Fruit fly (Drosophila melanogaster): Measurements from ENCODE around the gene NSD.

Gene NSD

DNA sequence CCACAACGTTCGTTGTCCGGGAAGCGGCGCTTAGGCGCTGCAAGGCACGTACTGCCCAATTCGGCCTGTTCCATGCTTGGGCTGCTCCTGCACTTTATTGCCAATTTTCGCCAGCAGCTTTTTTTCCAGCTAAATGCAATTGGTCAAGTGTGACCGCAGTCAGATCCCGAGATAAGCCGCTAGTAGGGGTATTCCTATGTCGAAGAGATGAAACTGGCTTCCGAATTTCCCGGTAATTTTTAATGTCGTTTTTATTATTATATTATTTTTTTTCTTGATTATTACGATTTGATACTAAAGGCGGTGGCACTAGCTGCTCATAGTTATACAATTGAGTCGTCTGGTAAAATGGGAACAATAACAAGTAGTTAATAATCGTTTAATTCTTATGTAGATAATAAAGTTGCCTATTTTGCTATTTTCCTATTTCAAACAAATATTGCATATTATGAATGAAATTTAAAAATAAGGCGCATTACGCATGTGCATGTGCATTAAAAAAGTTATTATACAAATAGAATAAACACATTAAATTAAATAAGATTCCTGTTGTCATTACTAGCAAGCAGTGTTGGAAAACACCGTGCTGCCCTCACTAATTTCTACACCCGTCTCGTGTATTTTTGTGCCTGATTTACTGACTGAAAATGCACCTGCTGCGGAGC, 21.2 kb downstream of the NSD start, which contains the start of the genes CG5003 and mRpS22 (continued):
- TF ChIP-seq zf30C (GFP tag; optimal IDR thresholded peaks at IDR 0.05) = no peak
- TF ChIP-seq Gsc (GFP tag; IDR thresholded peaks at IDR 0.05) = no peak
- TF ChIP-seq CG2199 (GFP tag; IDR thresholded peaks at IDR 0.05) = no peak
- peak; percentile 51 for TF ChIP-seq dmrt99B (tag; optimal IDR thresholded peaks at IDR 0.05)
- peak; percentile 22 for TF ChIP-seq pum (GFP tag; optimal IDR thresholded peaks at IDR 0.05)
- no peak for TF ChIP-seq shn (GFP tag; optimal IDR thresholded peaks at IDR 0.05)
- TF ChIP-seq CG3838 (GFP tag; optimal IDR thresholded peaks at IDR 0.05) = no peak
- peak; percentile 81 for TF ChIP-seq CG12391 (tag; optimal IDR thresholded peaks at IDR 0.05)
- TF ChIP-seq nerfin-2 (GFP tag; IDR thresholded peaks at IDR 0.05; ENCODE audit: partially characterized antibody) = no peak
- TF ChIP-seq Lpt (GFP tag; optimal IDR thresholded peaks at IDR 0.05) = no peak
- 0 out of 2 replicates have a peak, but pooled peaks have one; percentile 30 for TF ChIP-seq inv (GFP tag; IDR thresholded peaks at IDR 0.05; ENCODE audit: partially characterized antibody)
- no peak for TF ChIP-seq MTF-1 (GFP tag; optimal IDR thresholded peaks at IDR 0.05; ENCODE audit: borderline replicate concordance)
- no peak for TF ChIP-seq p53 (GFP tag; optimal IDR thresholded peaks at IDR 0.05)
- TF ChIP-seq ewg (GFP tag; optimal IDR thresholded peaks at IDR 0.05) = peak; percentile 47
- TF ChIP-seq CG16779 (GFP tag; IDR thresholded peaks at IDR 0.05) = no peak
- no peak for TF ChIP-seq CG4854 (GFP tag; optimal IDR thresholded peaks at IDR 0.05)
- TF ChIP-seq dan (GFP tag; IDR thresholded peaks at IDR 0.05) = no peak
- TF ChIP-seq CG10267 (tag; optimal IDR thresholded peaks at IDR 0.05) = peak; percentile 93
- TF ChIP-seq CG4404 (GFP tag; IDR thresholded peaks at IDR 0.05) = no peak; the same call in 1 of the 2 replicates
- TF ChIP-seq kni (GFP tag; optimal IDR thresholded peaks at IDR 0.05) = no peak
- TF ChIP-seq CG8359 (GFP tag; optimal IDR thresholded peaks at IDR 0.05; ENCODE audit: borderline replicate concordance) = no peak
- peak; percentile 75 for TF ChIP-seq CoRest (tag; optimal IDR thresholded peaks at IDR 0.05)
- no peak for TF ChIP-seq gro (GFP tag; optimal IDR thresholded peaks at IDR 0.05)
- no peak for TF ChIP-seq Optix (GFP tag; IDR thresholded peaks at IDR 0.05)
- peak; percentile 68 for TF ChIP-seq CG7556 (GFP tag; optimal IDR thresholded peaks at IDR 0.05)
- TF ChIP-seq CG10209 (GFP tag; optimal IDR thresholded peaks at IDR 0.05) = peak; percentile 50
- no peak for TF ChIP-seq Drgx (GFP tag; IDR thresholded peaks at IDR 0.05)
- TF ChIP-seq Doc3 (GFP tag; IDR thresholded peaks at IDR 0.05; ENCODE audit: partially characterized antibody) = no peak
- no peak for TF ChIP-seq gce (GFP tag; IDR thresholded peaks at IDR 0.05)
- TF ChIP-seq nerfin-1 (tag; optimal IDR thresholded peaks at IDR 0.05) = peak; percentile 63
- no peak for TF ChIP-seq CG8478 (optimal IDR thresholded peaks at IDR 0.05)
- TF ChIP-seq Sin3A (optimal IDR thresholded peaks at IDR 0.05) = peak; percentile 1
- peak; percentile 28 for TF ChIP-seq H2.0 (GFP tag; IDR thresholded peaks at IDR 0.05)
- TF ChIP-seq Trl (optimal IDR thresholded peaks at IDR 0.05) = no peak
- no peak for TF ChIP-seq Trl (GFP tag; optimal IDR thresholded peaks at IDR 0.05)
- TF ChIP-seq CG3065 (GFP tag; optimal IDR thresholded peaks at IDR 0.05) = no peak
- no peak for TF ChIP-seq Doc2 (GFP tag; IDR thresholded peaks at IDR 0.05)
- peak; percentile 86 for TF ChIP-seq CG30403 (GFP tag; optimal IDR thresholded peaks at IDR 0.05)
- TF ChIP-seq CG34224 (GFP tag; IDR thresholded peaks at IDR 0.05; ENCODE audit: partially characterized antibody) = peak; percentile 6; the same call in 1 of the 3 replicates
- TF ChIP-seq hbn (GFP tag; IDR thresholded peaks at IDR 0.05; ENCODE audit: partially characterized antibody) = no peak
- no peak for TF ChIP-seq sens-2 (GFP tag; IDR thresholded peaks at IDR 0.05)
- peak; percentile 11 for TF ChIP-seq CHES-1-like (GFP tag; optimal IDR thresholded peaks at IDR 0.05)
- TF ChIP-seq CG15601 (tag; optimal IDR thresholded peaks at IDR 0.05) = peak; percentile 48
- no peak for TF ChIP-seq CG2889 (GFP tag; IDR thresholded peaks at IDR 0.05)
- TF ChIP-seq CG31224 (GFP tag; IDR thresholded peaks at IDR 0.05) = no peak; the same call in 1 of the 2 replicates
- no peak for TF ChIP-seq HLH3B (GFP tag; IDR thresholded peaks at IDR 0.05)
- TF ChIP-seq phol (tag; optimal IDR thresholded peaks at IDR 0.05) = peak; percentile 76
- TF ChIP-seq Stat92E (GFP tag; optimal IDR thresholded peaks at IDR 0.05) = no peak
- peak; percentile 27 for TF ChIP-seq NC2α (GFP tag; optimal IDR thresholded peaks at IDR 0.05)
- peak; percentile 25; the same call in 1 of the 2 replicates for TF ChIP-seq al (GFP tag; IDR thresholded peaks at IDR 0.05)
- TF ChIP-seq luna (GFP tag; optimal IDR thresholded peaks at IDR 0.05) = no peak
